Worm (Caenorhabditis elegans): Measurements from ENCODE around the gene C54F6.17.

DNA sequence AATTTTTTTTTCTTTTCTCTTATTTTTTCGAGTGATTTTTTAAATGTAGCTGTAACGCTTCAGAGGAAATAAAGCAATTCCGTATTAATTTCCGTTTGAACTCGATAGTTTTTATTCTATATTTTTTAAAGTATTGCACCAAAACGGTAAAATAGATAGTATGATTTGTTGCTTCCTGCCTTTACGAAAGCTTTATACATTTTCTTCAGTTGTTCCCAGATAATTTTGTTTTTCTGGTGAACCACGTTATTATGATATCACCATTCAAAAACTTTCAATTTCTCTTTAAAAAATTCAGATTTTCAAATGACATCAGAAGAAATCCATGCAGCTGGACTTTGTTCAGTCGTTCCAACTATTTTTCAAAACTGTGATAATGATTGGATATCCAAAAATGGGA is 12.3 kb upstream of the C54F6.17 start, which contains the start of gene srb-18:
- no peak for TF ChIP-seq egl-27 (tag; optimal IDR thresholded peaks at IDR 0.05)
- no peak for TF ChIP-seq ceh-9 (tag; optimal IDR thresholded peaks at IDR 0.05)
- TF ChIP-seq nhr-12 (tag; optimal IDR thresholded peaks at IDR 0.05), result no peak
- no peak for TF ChIP-seq daf-12 (tag; optimal IDR thresholded peaks at IDR 0.05)
- no peak for TF ChIP-seq ceh-82 (tag; optimal IDR thresholded peaks at IDR 0.05)
- no peak for TF ChIP-seq nhr-28 (tag; optimal IDR thresholded peaks at IDR 0.05)
- no peak for TF ChIP-seq fos-1 (tag; optimal IDR thresholded peaks at IDR 0.05)
- no peak for TF ChIP-seq aly-2 (tag; optimal IDR thresholded peaks at IDR 0.05)
- TF ChIP-seq nfya-1 (tag; optimal IDR thresholded peaks at IDR 0.05; ENCODE audit: insufficient read depth), result no peak
- TF ChIP-seq pha-4 (tag; optimal IDR thresholded peaks at IDR 0.05), result no peak
- no peak for TF ChIP-seq snpc-4 (tag; optimal IDR thresholded peaks at IDR 0.05)
- no peak for TF ChIP-seq nhr-43 (tag; optimal IDR thresholded peaks at IDR 0.05; ENCODE audit: poor library complexity, severe bottlenecking)

Data from whole organism, L3 larva.